Fruit fly (Drosophila melanogaster): ENCODE data around the gene CG7611.

Gene CG7611

DNA sequence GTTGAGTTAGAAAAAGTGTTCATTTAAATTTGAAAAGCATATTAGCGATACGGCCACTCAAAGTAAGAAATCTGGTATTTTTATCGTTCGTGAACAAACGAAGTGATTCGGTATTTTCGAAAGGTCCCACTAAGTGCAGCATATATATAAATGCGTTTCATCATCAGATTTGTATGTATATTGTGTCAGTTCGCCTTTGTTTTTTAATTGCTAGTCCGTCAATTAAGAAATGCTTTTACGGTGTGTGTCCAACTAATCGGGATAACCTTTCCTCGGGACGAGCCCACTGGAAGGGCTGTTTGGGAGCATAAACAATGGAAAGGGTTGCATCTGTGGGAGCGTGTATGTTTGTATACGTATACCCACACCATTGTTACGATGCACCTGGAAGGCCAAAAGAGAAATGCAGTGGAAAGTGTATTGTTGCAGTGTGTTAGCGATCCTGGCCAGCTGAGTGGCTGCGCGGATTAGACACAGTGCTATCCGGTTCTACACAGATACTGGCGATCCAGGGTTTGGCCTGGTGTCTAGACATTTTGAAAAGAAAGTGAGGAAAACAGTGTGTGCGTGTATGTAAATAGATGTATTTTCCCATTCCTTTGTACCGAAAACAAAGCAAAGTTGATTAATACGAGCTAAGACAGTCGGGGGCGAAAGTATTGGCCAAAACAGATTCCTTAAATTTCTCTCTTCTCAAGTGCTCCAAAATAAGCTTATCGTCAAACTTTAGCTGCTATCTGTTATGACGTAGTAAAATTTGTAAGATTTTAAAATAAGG is at the start of gene CG7611:
TSS of gene CG7611 (plus strand) at position 128 of the 778 bp plus-strand sequence.
- no peak for TF ChIP-seq CG33017 (tag; optimal IDR thresholded peaks at IDR 0.05)
- TF ChIP-seq CG1620 (GFP tag; optimal IDR thresholded peaks at IDR 0.05), result no peak
- no peak for TF ChIP-seq kay (GFP tag; ENCODE audit: borderline replicate concordance)
- no peak for TF ChIP-seq Hr96 (GFP tag; optimal IDR thresholded peaks at IDR 0.05)

dm6 chr3L:21476429-21477006 is 46.5 kb upstream of the CG7611 start, which contains the start of gene croc:
Gene croc (minus strand): TSS chr3L:21476479.
- no peak for TF ChIP-seq CG7101 (tag; optimal IDR thresholded peaks at IDR 0.05)
- no peak for TF ChIP-seq CG1620 (GFP tag; optimal IDR thresholded peaks at IDR 0.05)
- TF ChIP-seq cic (GFP tag; optimal IDR thresholded peaks at IDR 0.05), result no peak
- TF ChIP-seq CG33017 (tag; optimal IDR thresholded peaks at IDR 0.05), result no peak
- TF ChIP-seq bab1 (GFP tag; optimal IDR thresholded peaks at IDR 0.05), result no peak
- no peak for TF ChIP-seq Clk (GFP tag; optimal IDR thresholded peaks at IDR 0.05)
- no peak for TF ChIP-seq CG7045 (GFP tag; optimal IDR thresholded peaks at IDR 0.05)
- no peak for TF ChIP-seq CG5204 (GFP tag; optimal IDR thresholded peaks at IDR 0.05)

DNA sequence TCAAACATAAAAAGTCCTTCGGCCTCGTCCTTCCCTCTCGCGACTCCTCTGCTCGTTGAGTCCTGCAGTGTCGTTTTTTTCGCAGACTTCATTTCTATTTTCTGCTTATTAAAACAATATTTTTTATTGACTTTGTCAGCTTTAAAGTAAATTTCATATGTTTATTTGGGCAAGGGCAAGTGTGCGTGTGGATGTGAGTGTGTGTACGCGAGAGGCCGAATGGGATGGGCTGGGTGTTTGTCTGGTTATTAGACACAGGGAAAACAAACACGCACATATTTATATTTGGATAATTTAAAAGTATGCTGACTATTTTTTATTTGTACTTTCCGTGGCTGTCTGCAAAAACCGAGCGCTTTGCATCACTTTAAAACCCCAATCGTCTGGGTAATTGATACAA is 45.1 kb upstream of the CG7611 start:
- no peak for TF ChIP-seq CG7101 (tag; optimal IDR thresholded peaks at IDR 0.05)
- no peak for TF ChIP-seq bab1 (GFP tag; optimal IDR thresholded peaks at IDR 0.05)
- peak; percentile 72 for TF ChIP-seq kay (GFP tag; ENCODE audit: borderline replicate concordance)

DNA sequence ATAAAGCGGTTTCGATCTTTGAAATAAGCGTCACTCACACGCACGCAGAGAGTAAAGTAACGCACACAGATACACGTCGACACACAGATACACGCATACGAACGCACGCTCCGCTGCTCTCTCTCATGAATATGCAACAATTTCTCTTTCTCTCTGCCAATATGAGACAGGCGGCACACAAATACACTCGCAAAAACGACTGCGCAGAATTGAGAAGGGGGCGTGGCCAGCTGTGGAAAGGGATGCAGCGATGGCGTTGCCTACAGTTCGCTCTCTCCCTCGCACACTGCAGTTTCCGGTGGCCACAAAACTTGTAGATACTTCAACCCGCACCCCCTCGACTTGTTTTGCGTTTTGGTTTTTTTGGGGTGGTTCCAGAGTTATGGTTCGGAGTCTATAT is 43.4 kb upstream of the CG7611 start:
- TF ChIP-seq CG5204 (GFP tag; optimal IDR thresholded peaks at IDR 0.05) (no peak), Clk (GFP tag; optimal IDR thresholded peaks at IDR 0.05) (no peak), kay (GFP tag; ENCODE audit: borderline replicate concordance) (no peak), CG11617 (GFP tag; optimal IDR thresholded peaks at IDR 0.05) (peak; percentile 7), CG7045 (GFP tag; optimal IDR thresholded peaks at IDR 0.05) (peak; percentile 57), CG12768 (GFP tag; optimal IDR thresholded peaks at IDR 0.05) (no peak), cic (GFP tag; optimal IDR thresholded peaks at IDR 0.05) (no peak), Crg-1 (GFP tag; optimal IDR thresholded peaks at IDR 0.05) (no peak), pad (GFP tag; optimal IDR thresholded peaks at IDR 0.05) (peak; percentile 22), bab1 (GFP tag; optimal IDR thresholded peaks at IDR 0.05) (no peak), CG7101 (tag; optimal IDR thresholded peaks at IDR 0.05) (peak; percentile 20), tj (GFP tag; optimal IDR thresholded peaks at IDR 0.05) (no peak), toe (GFP tag; optimal IDR thresholded peaks at IDR 0.05) (peak; percentile 19), CG33017 (tag; optimal IDR thresholded peaks at IDR 0.05) (no peak), CG1620 (GFP tag; optimal IDR thresholded peaks at IDR 0.05) (no peak), Mnt (GFP tag; optimal IDR thresholded peaks at IDR 0.05) (no peak), ovo (GFP tag; optimal IDR thresholded peaks at IDR 0.05) (no peak), Hr96 (GFP tag; optimal IDR thresholded peaks at IDR 0.05) (peak; percentile 21), CG14711 (tag; optimal IDR thresholded peaks at IDR 0.05) (no peak), cnc (optimal IDR thresholded peaks at IDR 0.05) (no peak)

- TF ChIP-seq Crg-1 (GFP tag; optimal IDR thresholded peaks at IDR 0.05) (no peak), pad (GFP tag; optimal IDR thresholded peaks at IDR 0.05) (no peak), bab1 (GFP tag; optimal IDR thresholded peaks at IDR 0.05) (no peak), kay (GFP tag; ENCODE audit: borderline replicate concordance) (no peak), Hr96 (GFP tag; optimal IDR thresholded peaks at IDR 0.05) (no peak), cic (GFP tag; optimal IDR thresholded peaks at IDR 0.05) (no peak), CG1620 (GFP tag; optimal IDR thresholded peaks at IDR 0.05) (no peak), toe (GFP tag; optimal IDR thresholded peaks at IDR 0.05) (no peak), CG14711 (tag; optimal IDR thresholded peaks at IDR 0.05) (no peak), CG33017 (tag; optimal IDR thresholded peaks at IDR 0.05) (no peak), tj (GFP tag; optimal IDR thresholded peaks at IDR 0.05) (no peak), Clk (GFP tag; optimal IDR thresholded peaks at IDR 0.05) (no peak), CG5204 (GFP tag; optimal IDR thresholded peaks at IDR 0.05) (no peak), CG7101 (tag; optimal IDR thresholded peaks at IDR 0.05) (no peak), ovo (GFP tag; optimal IDR thresholded peaks at IDR 0.05) (no peak), Mnt (GFP tag; optimal IDR thresholded peaks at IDR 0.05) (no peak), cnc (optimal IDR thresholded peaks at IDR 0.05) (no peak), CG12768 (GFP tag; optimal IDR thresholded peaks at IDR 0.05) (no peak)
Measured at dm6 chr3L:21482100-21482499, 40.9 kb upstream of the CG7611 start.

dm6 chr3L:21483837-21484236 is 39.1 kb upstream of the CG7611 start:
- TF ChIP-seq Mnt (GFP tag; optimal IDR thresholded peaks at IDR 0.05) (no peak), bab1 (GFP tag; optimal IDR thresholded peaks at IDR 0.05) (peak; percentile 70), kay (GFP tag; ENCODE audit: borderline replicate concordance) (peak; percentile 32), Hr96 (GFP tag; optimal IDR thresholded peaks at IDR 0.05) (no peak), toe (GFP tag; optimal IDR thresholded peaks at IDR 0.05) (peak; percentile 15)

dm6 chr3L:21485371-21485770 is 37.6 kb upstream of the CG7611 start:
- peak; percentile 4 for TF ChIP-seq kay (GFP tag; ENCODE audit: borderline replicate concordance)
